Worm (Caenorhabditis elegans) whole organism, L4 larva: ENCODE results near the gene mtx-2.
A peak's percentile ranks its signal among the peaks of the same experiment; 100 is the strongest.

Source experiments
- F37D6.2 ChIP-seq: sonication (generic microtip); optimal IDR thresholded peaks from 2 replicates; lab custom pipeline; 2016; ENCODE audit warnings: mild to moderate bottlenecking, missing genetic modification characterization, missing compliant biosample characterization
- F49E8.2 ChIP-seq: sonication (generic microtip); optimal IDR thresholded peaks from 2 replicates; lab custom pipeline; 2016; ENCODE audit warnings: missing compliant biosample characterization, mild to moderate bottlenecking, missing genetic modification characterization, borderline replicate concordance
- T26A8.4 ChIP-seq: fragments of 200-800 bp; sonication (Bioruptor generic); IDR thresholded peaks from 2 replicates; pipeline ENCODE4 v1.3.6; 2022; ENCODE audit warnings: missing genetic modification characterization, missing compliant biosample characterization
- Y105C5A.15 ChIP-seq: fragments of 200-800 bp; sonication (Bioruptor generic); IDR thresholded peaks from 2 replicates; pipeline ENCODE4 v1.3.6; 2022; ENCODE audit warnings: missing genetic modification characterization, missing compliant biosample characterization
- Y48G9A.11 ChIP-seq: fragments of 200-800 bp; sonication (Bioruptor generic); IDR thresholded peaks from 2 replicates; pipeline ENCODE4 v1.3.6; 2022; ENCODE audit warnings: missing genetic modification reagents, missing genetic modification characterization, missing compliant biosample characterization
- ZK546.5 ChIP-seq, 2 experiments: sonication (generic microtip); optimal IDR thresholded peaks; 2 replicates each; lab custom pipeline; 2017; ENCODE audit warnings: missing biosample characterization in 2 of 2, missing genetic modification characterization in 2 of 2
- aha-1 ChIP-seq: fragments of 150-350 bp; peaks from one replicate; lab custom pipeline; 2014; ENCODE audit warnings: missing biosample characterization, missing genetic modification characterization
- aly-2 ChIP-seq: sonication (generic microtip); optimal IDR thresholded peaks from 2 replicates; lab custom pipeline; 2018; ENCODE audit warnings: missing biosample characterization, missing genetic modification characterization
- ama-1 ChIP-seq: fragments of 150-350 bp; optimal IDR thresholded peaks from 2 replicates; lab custom pipeline; 2014; ENCODE audit warnings: inconsistent platforms, mixed read lengths
- attf-4 ChIP-seq: sonication (generic microtip); optimal IDR thresholded peaks from 3 replicates; lab custom pipeline; 2017; ENCODE audit warnings: missing biosample characterization, missing genetic modification characterization
- ceh-28 ChIP-seq: fragments of 150-350 bp; optimal IDR thresholded peaks from 2 replicates; lab custom pipeline; 2014; ENCODE audit warnings: missing biosample characterization, missing genetic modification reagents, missing genetic modification characterization
- ceh-32 ChIP-seq: sonication (generic microtip); optimal IDR thresholded peaks from 2 replicates; lab custom pipeline; 2016; ENCODE audit warnings: mild to moderate bottlenecking, missing genetic modification characterization, missing compliant biosample characterization; ENCODE audit not compliant: poor library complexity
- ceh-62 ChIP-seq: sonication (generic microtip); optimal IDR thresholded peaks from 2 replicates; lab custom pipeline; 2017; ENCODE audit warnings: missing biosample characterization, missing genetic modification characterization
- ceh-82 ChIP-seq: sonication (generic microtip); optimal IDR thresholded peaks from 2 replicates; lab custom pipeline; 2017; ENCODE audit warnings: missing biosample characterization, missing genetic modification characterization
- ces-1 ChIP-seq: fragments of 150-350 bp; sonication (generic microtip); optimal IDR thresholded peaks from 4 replicates; lab custom pipeline; 2014; ENCODE audit warnings: missing biosample characterization, missing genetic modification reagents, missing genetic modification characterization
- dmd-8 ChIP-seq: fragments of 200-800 bp; sonication (Bioruptor generic); IDR thresholded peaks from 2 replicates; pipeline ENCODE4 v1.3.6; 2022; ENCODE audit warnings: missing genetic modification characterization, missing compliant biosample characterization
- dve-1 ChIP-seq: sonication (generic microtip); optimal IDR thresholded peaks from 2 replicates; lab custom pipeline; 2017; ENCODE audit warnings: antibody characterized with exemption, mild to moderate bottlenecking, missing genetic modification characterization, missing compliant biosample characterization; ENCODE audit not compliant: insufficient read depth
- egl-27 ChIP-seq: sonication (generic microtip); optimal IDR thresholded peaks from 3 replicates; lab custom pipeline; 2017; ENCODE audit warnings: missing biosample characterization, missing genetic modification reagents, missing genetic modification characterization
- fos-1 ChIP-seq: fragments of 150-350 bp; optimal IDR thresholded peaks from 2 replicates; lab custom pipeline; 2014; ENCODE audit warnings: missing biosample characterization, missing genetic modification characterization
- hlh-11 ChIP-seq: fragments of 200-800 bp; sonication (Bioruptor generic); optimal IDR thresholded peaks from 2 replicates; lab custom pipeline; 2018; ENCODE audit warnings: mild to moderate bottlenecking, missing genetic modification characterization, missing compliant biosample characterization
- hlh-30 ChIP-seq: sonication (generic microtip); optimal IDR thresholded peaks from 2 replicates; lab custom pipeline; 2017; ENCODE audit warnings: antibody characterized with exemption, mild to moderate bottlenecking, missing genetic modification characterization, missing compliant biosample characterization; ENCODE audit not compliant: insufficient read depth
- jun-1 ChIP-seq: fragments of 150-350 bp; optimal IDR thresholded peaks from 2 replicates; lab custom pipeline; 2014; ENCODE audit warnings: missing biosample characterization, missing genetic modification reagents, missing genetic modification characterization
- lim-7 ChIP-seq: fragments of 200-800 bp; sonication (Bioruptor generic); IDR thresholded peaks from 2 replicates; pipeline ENCODE4 v1.3.6; 2022; ENCODE audit warnings: missing genetic modification characterization, missing compliant biosample characterization
- lin-15B ChIP-seq: fragments of 150-350 bp; sonication (generic microtip); optimal IDR thresholded peaks from 3 replicates; lab custom pipeline; 2014; ENCODE audit warnings: missing biosample characterization, missing genetic modification characterization
- lin-29 ChIP-seq: fragments of 200-800 bp; sonication (Bioruptor generic); IDR thresholded peaks from 2 replicates; pipeline ENCODE4 v1.3.6; 2022; ENCODE audit warnings: missing genetic modification reagents, missing genetic modification characterization, missing compliant biosample characterization
- lsy-2 ChIP-seq, 2 experiments: fragments of 150-350 bp in 1 of 2; sonication (generic microtip) in 1 of 2; optimal IDR thresholded peaks; 2 replicates each; lab custom pipeline; 2014 to 2017; ENCODE audit warnings: missing biosample characterization in 2 of 2, missing genetic modification characterization in 2 of 2
- mdl-1 ChIP-seq, 2 experiments: fragments of 150-350 bp in 1 of 2; sonication (generic microtip) in 1 of 2; optimal IDR thresholded peaks; 2 replicates each; lab custom pipeline; 2014 to 2017; ENCODE audit warnings: missing biosample characterization in 2 of 2, missing genetic modification characterization in 2 of 2
- mdt-29 ChIP-seq: fragments of 200-800 bp; sonication (Bioruptor generic); IDR thresholded peaks from 2 replicates; pipeline ENCODE4 v1.3.6; 2022; ENCODE audit warnings: missing genetic modification reagents, missing genetic modification characterization, missing compliant biosample characterization
- mes-2 ChIP-seq: sonication (generic microtip); optimal IDR thresholded peaks from 2 replicates; lab custom pipeline; 2016; ENCODE audit warnings: missing genotype, mild to moderate bottlenecking, missing genetic modification characterization, missing compliant biosample characterization; ENCODE audit not compliant: poor library complexity, severe bottlenecking
- nhr-10 ChIP-seq: fragments of 150-350 bp; optimal IDR thresholded peaks from 2 replicates; lab custom pipeline; 2014; ENCODE audit warnings: missing biosample characterization, missing genetic modification characterization
- nhr-102 ChIP-seq: sonication (generic microtip); optimal IDR thresholded peaks from 2 replicates; lab custom pipeline; 2016; ENCODE audit warnings: mild to moderate bottlenecking, missing genetic modification characterization, moderate library complexity, missing compliant biosample characterization
- nhr-11 ChIP-seq: fragments of 150-350 bp; optimal IDR thresholded peaks from 2 replicates; lab custom pipeline; 2014; ENCODE audit warnings: missing biosample characterization, missing genetic modification characterization
- nhr-25 ChIP-seq: sonication (generic microtip); optimal IDR thresholded peaks from 2 replicates; lab custom pipeline; 2017; ENCODE audit warnings: missing genetic modification characterization, mild to moderate bottlenecking, missing compliant biosample characterization, antibody characterized with exemption, moderate library complexity, borderline replicate concordance; ENCODE audit not compliant: insufficient read depth
- nhr-28 ChIP-seq: fragments of 150-350 bp; optimal IDR thresholded peaks from 2 replicates; lab custom pipeline; 2014; ENCODE audit warnings: missing biosample characterization, missing genetic modification characterization
- nhr-41 ChIP-seq: fragments of 200-800 bp; sonication (Bioruptor generic); IDR thresholded peaks from 2 replicates; pipeline ENCODE4 v1.3.6; 2022; ENCODE audit warnings: missing genetic modification reagents, missing genetic modification characterization, missing compliant biosample characterization
- nhr-42 ChIP-seq: fragments of 200-800 bp; sonication (Bioruptor generic); IDR thresholded peaks from 2 replicates; pipeline ENCODE4 v1.3.6; 2022; ENCODE audit warnings: missing genetic modification characterization, missing compliant biosample characterization
- nhr-48 ChIP-seq: sonication (generic microtip); optimal IDR thresholded peaks from 2 replicates; lab custom pipeline; 2016; ENCODE audit warnings: mild to moderate bottlenecking, missing genetic modification characterization, missing compliant biosample characterization
- nhr-6 ChIP-seq: fragments of 150-350 bp; optimal IDR thresholded peaks from 2 replicates; lab custom pipeline; 2014; ENCODE audit warnings: missing biosample characterization, missing genetic modification characterization
- nhr-76 ChIP-seq: fragments of 150-350 bp; optimal IDR thresholded peaks from 2 replicates; lab custom pipeline; 2014; ENCODE audit warnings: missing biosample characterization, missing genetic modification characterization
- nhr-77 ChIP-seq: fragments of 150-350 bp; optimal IDR thresholded peaks from 2 replicates; lab custom pipeline; 2014; ENCODE audit warnings: missing biosample characterization, missing genetic modification characterization
- pha-4 ChIP-seq, 2 experiments: fragments of 150-350 bp in 1 of 2; fragments of 200-800 bp in 1 of 2; sonication (Bioruptor generic) in 1 of 2; IDR thresholded peaks in 1 of 2; optimal IDR thresholded peaks in 1 of 2; 2 replicates each; pipeline versions ENCODE4 v1.3.6 to Lab custom; 2014 to 2022; ENCODE audit warnings: missing genetic modification characterization in 2 of 2, missing genetic modification reagents in 2 of 2, missing biosample characterization in 1 of 2, missing compliant biosample characterization in 1 of 2
- php-3 ChIP-seq: fragments of 200-800 bp; sonication (Bioruptor generic); IDR thresholded peaks from 2 replicates; pipeline ENCODE4 v1.3.6; 2022; ENCODE audit warnings: missing genetic modification reagents, missing genetic modification characterization, missing compliant biosample characterization
- pqm-1 ChIP-seq: sonication (generic microtip); optimal IDR thresholded peaks from 2 replicates; lab custom pipeline; 2017; ENCODE audit warnings: missing biosample characterization, missing genetic modification characterization
- set-16 ChIP-seq: fragments of 200-800 bp; sonication (Bioruptor generic); IDR thresholded peaks from 2 replicates; pipeline ENCODE4 v1.3.6; 2022; ENCODE audit warnings: missing genetic modification reagents, missing genetic modification characterization, missing compliant biosample characterization
- snpc-4 ChIP-seq: fragments of 150-350 bp; optimal IDR thresholded peaks from 2 replicates; lab custom pipeline; 2014; ENCODE audit warnings: missing biosample characterization, missing genetic modification characterization
- unc-62 ChIP-seq, 3 experiments: fragments of 150-350 bp in 1 of 3; sonication (generic microtip); optimal IDR thresholded peaks in 2 of 3; peaks in 1 of 3; 1 replicate in 1 of 3; 2 replicates in 2 of 3; lab custom pipeline; 2014 to 2017; ENCODE audit warnings: missing biosample characterization in 3 of 3, missing genetic modification characterization in 3 of 3, missing genetic modification reagents in 3 of 3, missing genotype in 1 of 3
- vab-7 ChIP-seq: fragments of 200-800 bp; sonication (Bioruptor generic); IDR thresholded peaks from 2 replicates; pipeline ENCODE4 v1.3.6; 2022; ENCODE audit warnings: missing genetic modification reagents, missing genetic modification characterization, missing compliant biosample characterization
- zfp-2 ChIP-seq: sonication (generic microtip); optimal IDR thresholded peaks from 2 replicates; lab custom pipeline; 2016; ENCODE audit warnings: mild to moderate bottlenecking, missing genetic modification characterization, missing compliant biosample characterization
- zfp-3 ChIP-seq: fragments of 200-800 bp; sonication (Bioruptor generic); conservative IDR thresholded peaks from 2 replicates; pipeline ENCODE4 v1.3.6; 2022; ENCODE audit warnings: missing genetic modification reagents, missing genetic modification characterization, missing compliant biosample characterization
- zip-2 ChIP-seq: fragments of 150-350 bp; optimal IDR thresholded peaks from 2 replicates; lab custom pipeline; 2014; ENCODE audit warnings: missing biosample characterization, missing genetic modification characterization
- ztf-11 ChIP-seq: fragments of 150-350 bp; optimal IDR thresholded peaks from 2 replicates; lab custom pipeline; 2014; ENCODE audit warnings: missing biosample characterization, missing genetic modification characterization

Gene mtx-2

DNA sequence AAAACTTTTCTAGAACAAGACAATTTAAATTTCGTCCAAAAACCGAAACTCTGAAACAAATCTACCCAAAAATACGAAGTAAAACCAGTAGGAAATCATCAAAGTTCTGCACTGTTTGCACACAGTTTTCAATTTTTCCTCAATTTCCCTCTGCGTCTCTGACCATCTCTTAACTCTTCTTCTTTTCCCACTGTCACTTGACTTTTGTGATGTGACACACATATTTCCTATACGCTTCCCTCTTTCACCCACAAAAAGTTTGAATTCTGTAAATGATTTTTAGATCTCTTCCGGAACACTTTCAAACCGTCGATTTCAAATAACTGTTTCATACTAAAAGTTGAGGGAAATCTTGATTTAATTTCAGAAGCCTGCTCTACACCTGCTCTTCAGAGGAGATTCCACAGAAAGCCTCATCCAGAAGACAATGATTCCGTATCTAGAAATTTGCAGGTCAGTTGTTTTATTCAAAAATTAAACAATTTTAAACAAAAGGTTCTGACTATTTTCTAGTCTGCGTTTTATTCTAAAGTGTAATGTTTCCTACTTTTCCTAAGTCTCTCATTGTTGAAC, 44.0 kb downstream of the mtx-2 start, which contains the start of gene ncl-1:
TSS of gene ncl-1 (plus strand) at position 366 of the 573 bp plus-strand sequence.
- no peak for TF ChIP-seq nhr-77 (tag; lab: Kevin White, UChicago)
- TF ChIP-seq mes-2 (tag; lab: Kevin White, UChicago): no peak
- TF ChIP-seq ceh-82 (tag; lab: Kevin White, UChicago): no peak
- peak in 1 of 2 experiments; percentile 28 for TF ChIP-seq mdl-1 (tag; optimal IDR thresholded peaks at IDR 0.05; lab: Kevin White, UChicago)
- no peak for TF ChIP-seq ceh-62
- TF ChIP-seq pqm-1 (tag; lab: Kevin White, UChicago): no peak
- TF ChIP-seq hlh-30 (tag; lab: Kevin White, UChicago): peak; percentile 83
- no peak for TF ChIP-seq nhr-76 (tag; lab: Kevin White, UChicago)
- TF ChIP-seq nhr-42 (GFP tag; lab: Robert Waterston, UW): no peak
- no peak for TF ChIP-seq F49E8.2 (tag; lab: Kevin White, UChicago)
- no peak for TF ChIP-seq set-16 (GFP tag; lab: Robert Waterston, UW)
- TF ChIP-seq jun-1 (tag; lab: Kevin White, UChicago): no peak
- peak in 1 of 2 experiments; percentile 22 for TF ChIP-seq lsy-2 (tag; optimal IDR thresholded peaks at IDR 0.05; lab: Kevin White, UChicago)
- no peak for TF ChIP-seq zfp-2 (tag; lab: Kevin White, UChicago)
- TF ChIP-seq ceh-32 (tag; lab: Kevin White, UChicago): no peak
- TF ChIP-seq nhr-25 (tag; lab: Kevin White, UChicago): no peak
- no peak for TF ChIP-seq nhr-10 (tag; lab: Kevin White, UChicago)
- no peak for TF ChIP-seq fos-1
- TF ChIP-seq Y48G9A.11: no peak
- no peak for TF ChIP-seq php-3 (GFP tag; lab: Robert Waterston, UW)
- peak; percentile 43 for TF ChIP-seq dve-1
- TF ChIP-seq Y105C5A.15: no peak
- no peak for TF ChIP-seq nhr-48 (tag; lab: Kevin White, UChicago)
- TF ChIP-seq zip-2 (tag; lab: Kevin White, UChicago): no peak
- TF ChIP-seq nhr-41 (GFP tag; lab: Robert Waterston, UW): no peak
- TF ChIP-seq pha-4 (GFP tag; IDR thresholded peaks at IDR 0.05; lab: Robert Waterston, UW): no peak
- peak; percentile 41 for TF ChIP-seq pha-4 (tag; optimal IDR thresholded peaks at IDR 0.05; lab: Kevin White, UChicago)
- no peak for TF ChIP-seq ces-1 (GFP tag; lab: Kevin White, UChicago)
- TF ChIP-seq nhr-102 (tag; lab: Kevin White, UChicago): no peak
- peak; percentile 47 for TF ChIP-seq nhr-28 (tag; lab: Kevin White, UChicago)
- TF ChIP-seq attf-4 (tag; lab: Kevin White, UChicago): no peak
- no peak for TF ChIP-seq ztf-11 (tag; lab: Kevin White, UChicago)
- TF ChIP-seq lin-29 (GFP tag; lab: Robert Waterston, UW): no peak
- no peak for TF ChIP-seq nhr-11 (tag; lab: Kevin White, UChicago)
- no peak for TF ChIP-seq aly-2 (tag; lab: Kevin White, UChicago)
- no peak for TF ChIP-seq lim-7 (GFP tag; lab: Robert Waterston, UW)
- TF ChIP-seq unc-62 (GFP tag; optimal IDR thresholded peaks at IDR 0.05 in 1 of 2; lab: Kevin White, UChicago): peak in 1 of 2 experiments; percentile 11
- no peak for TF ChIP-seq unc-62 (tag; optimal IDR thresholded peaks at IDR 0.05; lab: Kevin White, UChicago)
- no peak for TF ChIP-seq egl-27 (tag; lab: Kevin White, UChicago)
- no peak for TF ChIP-seq nhr-6 (tag; lab: Kevin White, UChicago)
- no peak for TF ChIP-seq dmd-8 (GFP tag; lab: Robert Waterston, UW)
- TF ChIP-seq aha-1: peak; percentile 94
- no peak for TF ChIP-seq zfp-3 (GFP tag; lab: Robert Waterston, UW)
- no peak for TF ChIP-seq vab-7 (GFP tag; lab: Robert Waterston, UW)
- TF ChIP-seq snpc-4 (tag; lab: Kevin White, UChicago): no peak
- TF ChIP-seq ama-1 (lab: Kevin White, UChicago): no peak
- TF ChIP-seq mdt-29 (GFP tag; lab: Robert Waterston, UW): no peak
- TF ChIP-seq lin-15B (tag; lab: Kevin White, UChicago): no peak
- TF ChIP-seq T26A8.4 (GFP tag; lab: Robert Waterston, UW): no peak
- no peak for TF ChIP-seq ZK546.5 (tag; optimal IDR thresholded peaks at IDR 0.05; lab: Kevin White, UChicago)
- no peak for TF ChIP-seq hlh-11 (tag; lab: Kevin White, UChicago)
- no peak for TF ChIP-seq ceh-28 (tag; lab: Kevin White, UChicago)
- no peak for TF ChIP-seq F37D6.2
